Worm (Caenorhabditis elegans): ENCODE measurements around the gene K08C7.4.

Gene K08C7.4

ce11 chrIV:10695203-10695602 is 14.9 kb upstream of the K08C7.4 start, which contains the start of gene R102.4:
R102.4 (minus strand) TSS chrIV:10695303.
- TF ChIP-seq aha-1 (tag; optimal IDR thresholded peaks at IDR 0.05) (no peak), C34B4.2 (tag; optimal IDR thresholded peaks at IDR 0.05) (no peak), zip-4 (GFP tag; optimal IDR thresholded peaks at IDR 0.05) (no peak), efl-1 (optimal IDR thresholded peaks at IDR 0.05) (no peak), efl-1 (GFP tag; optimal IDR thresholded peaks at IDR 0.05 in 1 of 2) (no peak), mep-1 (tag; optimal IDR thresholded peaks at IDR 0.05) (no peak), pqm-1 (tag; optimal IDR thresholded peaks at IDR 0.05) (no peak), nhr-20 (tag; optimal IDR thresholded peaks at IDR 0.05) (no peak), nhr-28 (tag; optimal IDR thresholded peaks at IDR 0.05) (no peak), Y116A8C.19 (tag; optimal IDR thresholded peaks at IDR 0.05; ENCODE audit: borderline replicate concordance) (no peak), xbp-1 (tag; optimal IDR thresholded peaks at IDR 0.05) (no peak), nhr-19 (GFP tag; conservative IDR thresholded peaks at IDR 0.05) (no peak), sup-37 (GFP tag; optimal IDR thresholded peaks at IDR 0.05) (no peak)

DNA sequence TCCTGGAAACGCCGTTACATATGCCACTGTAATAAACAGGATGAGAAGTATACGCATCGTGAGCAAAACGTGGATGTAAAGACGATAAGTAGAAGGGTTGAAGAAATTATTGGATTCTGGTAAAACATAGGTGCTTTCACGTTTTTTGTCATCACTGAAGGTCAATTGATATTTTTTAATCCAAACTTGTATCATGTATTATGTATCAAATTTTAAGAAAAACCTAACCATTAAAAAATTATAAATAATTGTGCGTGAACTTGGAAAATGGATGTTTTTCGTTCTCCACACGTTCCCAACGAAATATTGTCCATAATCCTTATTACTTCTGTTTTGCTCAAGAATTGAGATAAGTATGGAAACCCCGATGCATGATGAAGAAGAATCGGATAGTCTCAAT is 9.9 kb upstream of the K08C7.4 start, which contains the start of gene R102.8:
R102.8 (minus strand) TSS at position 101 of the 400 bp plus-strand sequence.
- TF ChIP-seq nhr-11 (tag; optimal IDR thresholded peaks at IDR 0.05): no peak
- TF ChIP-seq F16B12.6 (tag; optimal IDR thresholded peaks at IDR 0.05): no peak
- no peak for TF ChIP-seq mep-1 (tag; optimal IDR thresholded peaks at IDR 0.05)
- no peak for TF ChIP-seq hlh-4 (tag; optimal IDR thresholded peaks at IDR 0.05)

DNA sequence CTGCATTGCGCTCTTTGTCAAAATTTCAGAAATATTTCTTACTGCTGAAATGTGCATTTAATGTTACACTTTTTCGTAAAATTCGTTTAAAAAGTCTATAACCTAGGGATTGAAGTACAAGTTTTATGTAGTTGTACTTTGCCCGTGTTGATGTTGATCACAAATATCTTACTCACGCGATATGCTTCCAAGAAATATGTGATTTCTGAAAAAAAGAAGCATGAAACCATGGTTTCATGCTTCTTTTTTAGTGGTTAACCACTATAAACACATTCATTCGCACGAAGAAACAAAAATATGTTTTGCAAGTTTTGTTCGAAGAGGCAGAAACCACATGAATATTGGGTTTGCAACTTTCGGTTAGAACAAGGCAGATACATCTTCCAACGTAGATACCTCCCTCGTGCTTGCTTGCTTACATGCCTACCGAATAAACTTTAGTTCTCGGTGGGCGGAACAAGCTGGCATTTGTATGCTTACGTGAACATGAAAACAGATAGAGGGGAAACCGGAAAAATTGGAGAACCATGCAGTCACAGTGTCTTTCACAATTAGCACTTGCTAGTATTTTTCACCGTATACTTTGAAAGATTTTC is 8.8 kb upstream of the K08C7.4 start, which contains the start of gene R102.3:
R102.3 (plus strand) TSS at position 546 of the 596 bp plus-strand sequence.
- TF ChIP-seq nhr-84 (tag; optimal IDR thresholded peaks at IDR 0.05) (no peak), nhr-19 (GFP tag; conservative IDR thresholded peaks at IDR 0.05) (no peak), hlh-4 (tag; optimal IDR thresholded peaks at IDR 0.05) (no peak), elt-3 (tag; optimal IDR thresholded peaks at IDR 0.05) (no peak), C34B4.2 (tag; optimal IDR thresholded peaks at IDR 0.05) (no peak), elt-2 (tag; optimal IDR thresholded peaks at IDR 0.05) (no peak), mab-9 (GFP tag; IDR thresholded peaks at IDR 0.05) (no peak), fkh-4 (tag; optimal IDR thresholded peaks at IDR 0.05; ENCODE audit: borderline replicate concordance) (no peak), ceh-63 (GFP tag; optimal IDR thresholded peaks at IDR 0.05) (no peak), tlp-1 (tag; optimal IDR thresholded peaks at IDR 0.05) (no peak), mdl-1 (tag; optimal IDR thresholded peaks at IDR 0.05) (no peak), unc-30 (tag; optimal IDR thresholded peaks at IDR 0.05) (no peak), pqm-1 (tag; optimal IDR thresholded peaks at IDR 0.05) (no peak), aly-2 (tag; optimal IDR thresholded peaks at IDR 0.05) (no peak), lin-35 (GFP tag; optimal IDR thresholded peaks at IDR 0.05) (no peak), pax-3 (tag; optimal IDR thresholded peaks at IDR 0.05) (no peak), egl-27 (tag; optimal IDR thresholded peaks at IDR 0.05) (no peak), hlh-17 (GFP tag; optimal IDR thresholded peaks at IDR 0.05; ENCODE audit: borderline replicate concordance) (no peak), fkh-8 (tag; optimal IDR thresholded peaks at IDR 0.05) (peak; percentile 73), unc-130 (tag; optimal IDR thresholded peaks at IDR 0.05) (no peak), jun-1 (tag; optimal IDR thresholded peaks at IDR 0.05) (no peak), tbx-2 (tag; optimal IDR thresholded peaks at IDR 0.05) (no peak), ceh-82 (tag; optimal IDR thresholded peaks at IDR 0.05) (no peak), nhr-76 (tag; optimal IDR thresholded peaks at IDR 0.05) (no peak), nhr-71 (tag; optimal IDR thresholded peaks at IDR 0.05) (peak; percentile 59), zag-1 (tag; optimal IDR thresholded peaks at IDR 0.05) (no peak), sox-4 (tag; optimal IDR thresholded peaks at IDR 0.05) (peak; percentile 22), isw-1 (GFP tag; IDR thresholded peaks at IDR 0.05) (no peak), fkh-10 (GFP tag; optimal IDR thresholded peaks at IDR 0.05) (no peak), nhr-47 (tag; optimal IDR thresholded peaks at IDR 0.05) (peak; percentile 41), efl-1 (optimal IDR thresholded peaks at IDR 0.05) (no peak), efl-1 (GFP tag; optimal IDR thresholded peaks at IDR 0.05 in 1 of 2) (no peak), lir-3 (tag; optimal IDR thresholded peaks at IDR 0.05; ENCODE audit: poor library complexity) (no peak)

Data from whole organism, L1 larva.